Fruit fly (Drosophila melanogaster) whole organism, embryonic: ENCODE data around the gene CG16985.

ENCODE experiments used
- CG10274 ChIP-seq: fragments of 200-800 bp; sonication (Bioruptor generic); optimal IDR thresholded peaks from 3 replicates; lab custom pipeline; 2017; ENCODE audit warnings: missing biosample characterization, mild to moderate bottlenecking, missing genetic modification characterization
- CG10979 ChIP-seq: fragments of 200-800 bp; sonication (Bioruptor generic); optimal IDR thresholded peaks from 2 replicates; lab custom pipeline; 2018; ENCODE audit warnings: missing biosample characterization, mild to moderate bottlenecking, missing genetic modification characterization, moderate library complexity
- CG13894 ChIP-seq: fragments of 200-800 bp; sonication (Bioruptor generic); optimal IDR thresholded peaks from 3 replicates; lab custom pipeline; 2018; ENCODE audit warnings: missing biosample characterization, mild to moderate bottlenecking, missing genetic modification characterization, moderate library complexity
- CG15479 ChIP-seq: fragments of 200-800 bp; sonication (Bioruptor generic); optimal IDR thresholded peaks from 3 replicates; lab custom pipeline; 2019; ENCODE audit warnings: missing biosample characterization, mild to moderate bottlenecking, missing genetic modification characterization, moderate library complexity
- CG1602 ChIP-seq: fragments of 200-800 bp; sonication (Bioruptor generic); optimal IDR thresholded peaks from 3 replicates; lab custom pipeline; 2016; ENCODE audit warnings: missing biosample characterization, missing genetic modification characterization
- CG17361 ChIP-seq: fragments of 200-800 bp; sonication (Bioruptor generic); IDR thresholded peaks from 3 replicates; pipeline ENCODE4 v1.3.6; 2022; ENCODE audit warnings: missing biosample characterization, missing genetic modification characterization
- CG2678 ChIP-seq: fragments of 200-800 bp; sonication (Bioruptor generic); optimal IDR thresholded peaks from 3 replicates; lab custom pipeline; 2019; ENCODE audit warnings: missing biosample characterization, mild to moderate bottlenecking, missing genetic modification characterization, moderate library complexity
- CG32532 ChIP-seq: fragments of 200-800 bp; sonication (Bioruptor generic); IDR thresholded peaks from 2 replicates; pipeline ENCODE4 v1.3.6; 2022; ENCODE audit warnings: missing biosample characterization, missing genetic modification characterization
- CG34224 ChIP-seq: fragments of 200-800 bp; sonication (Bioruptor generic); IDR thresholded peaks from 3 replicates; pipeline ENCODE4 v1.3.6; 2022; ENCODE audit warnings: missing biosample characterization, missing genetic modification characterization; ENCODE audit not compliant: partially characterized antibody
- CG4424 ChIP-seq: fragments of 200-800 bp; sonication (Bioruptor generic); optimal IDR thresholded peaks from 3 replicates; lab custom pipeline; 2016; ENCODE audit warnings: missing biosample characterization, missing genetic modification characterization
- CG7372 ChIP-seq: fragments of 200-800 bp; sonication (Bioruptor generic); IDR thresholded peaks from 2 replicates; pipeline ENCODE4 v1.3.6; 2022; ENCODE audit warnings: missing biosample characterization, missing genetic modification characterization
- CG7786 ChIP-seq: fragments of 200-800 bp; sonication (Bioruptor generic); optimal IDR thresholded peaks from 2 replicates; lab custom pipeline; 2016; ENCODE audit warnings: missing biosample characterization, missing genetic modification characterization
- CG7987 ChIP-seq: fragments of 200-800 bp; sonication (Bioruptor generic); optimal IDR thresholded peaks from 2 replicates; lab custom pipeline; 2018; ENCODE audit warnings: missing biosample characterization, mild to moderate bottlenecking, missing genetic modification characterization, moderate library complexity
- CG8281 ChIP-seq: fragments of 200-800 bp; sonication (Bioruptor generic); optimal IDR thresholded peaks from 2 replicates; lab custom pipeline; 2018; ENCODE audit warnings: missing biosample characterization, mild to moderate bottlenecking, missing genetic modification characterization, moderate library complexity
- CG8765 ChIP-seq: fragments of 200-800 bp; sonication (Bioruptor generic); IDR thresholded peaks from 2 replicates; pipeline ENCODE4 v1.3.6; 2022; ENCODE audit warnings: missing biosample characterization, missing genetic modification characterization
- CTCF ChIP-seq: fragments of 200-800 bp; sonication (Bioruptor generic); optimal IDR thresholded peaks from 2 replicates; lab custom pipeline; 2017; ENCODE audit warnings: missing biosample characterization, mild to moderate bottlenecking, missing genetic modification characterization, moderate library complexity
- Chrac-16 ChIP-seq: fragments of 200-800 bp; sonication (Bioruptor generic); optimal IDR thresholded peaks from 3 replicates; lab custom pipeline; 2016; ENCODE audit warnings: missing biosample characterization, missing genetic modification characterization
- D19B ChIP-seq: fragments of 200-800 bp; sonication (Bioruptor generic); optimal IDR thresholded peaks from 2 replicates; lab custom pipeline; 2017; ENCODE audit warnings: missing biosample characterization, mild to moderate bottlenecking, missing genetic modification characterization
- Dad ChIP-seq: fragments of 200-800 bp; sonication (Bioruptor generic); optimal IDR thresholded peaks from 3 replicates; lab custom pipeline; 2016; ENCODE audit warnings: missing biosample characterization, missing genetic modification characterization
- Dip3 ChIP-seq: fragments of 200-800 bp; sonication (Bioruptor generic); optimal IDR thresholded peaks from 3 replicates; lab custom pipeline; 2016; ENCODE audit warnings: missing biosample characterization, missing genetic modification characterization
- Dref ChIP-seq: fragments of 200-800 bp; sonication (Bioruptor generic); IDR thresholded peaks from 2 replicates; pipeline ENCODE4 v1.3.6; 2022; ENCODE audit warnings: missing biosample characterization, missing genetic modification characterization
- Drgx ChIP-seq: fragments of 200-800 bp; sonication (Bioruptor generic); IDR thresholded peaks from 2 replicates; pipeline ENCODE4 v1.3.6; 2022; ENCODE audit warnings: missing biosample characterization, missing genetic modification characterization
- Ets97D ChIP-seq: fragments of 200-800 bp; sonication (Bioruptor generic); optimal IDR thresholded peaks from 3 replicates; lab custom pipeline; 2016; ENCODE audit warnings: missing biosample characterization, missing genetic modification characterization
- ab ChIP-seq: fragments of 200-800 bp; sonication (Bioruptor generic); optimal IDR thresholded peaks from 2 replicates; lab custom pipeline; 2016; ENCODE audit warnings: missing biosample characterization, missing genetic modification characterization
- ac ChIP-seq: fragments of 200-800 bp; sonication (Bioruptor generic); optimal IDR thresholded peaks from 3 replicates; lab custom pipeline; 2017; ENCODE audit warnings: missing biosample characterization, mild to moderate bottlenecking, missing genetic modification characterization
- bigmax ChIP-seq: fragments of 200-800 bp; sonication (Bioruptor generic); optimal IDR thresholded peaks from 2 replicates; lab custom pipeline; 2018; ENCODE audit warnings: missing biosample characterization, mild to moderate bottlenecking, missing genetic modification characterization
- br ChIP-seq: fragments of >200 bp; optimal IDR thresholded peaks from 2 replicates; lab custom pipeline; 2017
- cg ChIP-seq: fragments of 200-800 bp; sonication (Bioruptor generic); optimal IDR thresholded peaks from 3 replicates; lab custom pipeline; 2019; ENCODE audit warnings: missing biosample characterization, mild to moderate bottlenecking, missing genetic modification characterization, moderate library complexity
- corto ChIP-seq: fragments of 200-800 bp; sonication (Bioruptor generic); optimal IDR thresholded peaks from 2 replicates; lab custom pipeline; 2016; ENCODE audit warnings: missing biosample characterization, mild to moderate bottlenecking, missing genetic modification characterization, moderate library complexity
- cwo ChIP-seq: fragments of 200-800 bp; sonication (Bioruptor generic); optimal IDR thresholded peaks from 3 replicates; lab custom pipeline; 2017; ENCODE audit warnings: missing biosample characterization, missing genetic modification characterization, mild to moderate bottlenecking, moderate library complexity, missing genetic modification reagents
- dpn ChIP-seq, 2 experiments: fragments of 200-800 bp; sonication (Bioruptor generic); optimal IDR thresholded peaks; 3 replicates each; lab custom pipeline; 2016; ENCODE audit warnings: missing biosample characterization in 2 of 2, missing genetic modification characterization in 2 of 2
- ewg ChIP-seq: fragments of 200-800 bp; sonication (Bioruptor generic); optimal IDR thresholded peaks from 3 replicates; lab custom pipeline; 2017; ENCODE audit warnings: mild to moderate bottlenecking, missing biosample characterization, missing genetic modification reagents, missing genetic modification characterization
- exex ChIP-seq: fragments of 200-800 bp; sonication (Bioruptor generic); optimal IDR thresholded peaks from 4 replicates; lab custom pipeline; 2018; ENCODE audit warnings: missing biosample characterization, mild to moderate bottlenecking, missing genetic modification characterization, moderate library complexity
- gt ChIP-seq: fragments of 200-800 bp; sonication (Bioruptor generic); IDR thresholded peaks from 2 replicates; pipeline ENCODE4 v1.3.6; 2022; ENCODE audit warnings: missing biosample characterization, missing genetic modification characterization
- hbn ChIP-seq: fragments of 200-800 bp; sonication (Bioruptor generic); IDR thresholded peaks from 2 replicates; pipeline ENCODE4 v1.3.6; 2022; ENCODE audit warnings: missing biosample characterization, missing genetic modification characterization; ENCODE audit not compliant: partially characterized antibody
- her ChIP-seq: fragments of 200-800 bp; sonication (Bioruptor generic); optimal IDR thresholded peaks from 2 replicates; lab custom pipeline; 2016; ENCODE audit warnings: missing biosample characterization, missing genetic modification characterization
- jing ChIP-seq: fragments of 200-800 bp; sonication (Bioruptor generic); optimal IDR thresholded peaks from 2 replicates; lab custom pipeline; 2018; ENCODE audit warnings: missing biosample characterization, mild to moderate bottlenecking, missing genetic modification characterization
- klu ChIP-seq: fragments of 200-800 bp; sonication (Bioruptor generic); IDR thresholded peaks from 2 replicates; pipeline ENCODE4 v1.3.6; 2022; ENCODE audit warnings: missing biosample characterization, missing genetic modification characterization
- maf-S ChIP-seq: fragments of 200-800 bp; sonication (Bioruptor generic); optimal IDR thresholded peaks from 2 replicates; lab custom pipeline; 2016; ENCODE audit warnings: missing biosample characterization, missing genetic modification characterization
- pb ChIP-seq: fragments of 200-800 bp; sonication (Bioruptor generic); optimal IDR thresholded peaks from 3 replicates; lab custom pipeline; 2016; ENCODE audit warnings: missing biosample characterization, missing genetic modification characterization
- phol ChIP-seq: fragments of 200-800 bp; sonication (Bioruptor generic); optimal IDR thresholded peaks from 3 replicates; lab custom pipeline; 2018; ENCODE audit warnings: missing biosample characterization, mild to moderate bottlenecking, missing genetic modification characterization, moderate library complexity
- pros ChIP-seq: fragments of 200-800 bp; sonication (Bioruptor generic); optimal IDR thresholded peaks from 3 replicates; lab custom pipeline; 2019; ENCODE audit warnings: missing biosample characterization, mild to moderate bottlenecking, missing genetic modification characterization, moderate library complexity
- pum ChIP-seq: fragments of 200-800 bp; sonication (Bioruptor generic); optimal IDR thresholded peaks from 2 replicates; lab custom pipeline; 2016; ENCODE audit warnings: missing biosample characterization, missing genetic modification characterization
- ro ChIP-seq: fragments of 200-800 bp; sonication (Bioruptor generic); IDR thresholded peaks from 2 replicates; pipeline ENCODE4 v1.3.6; 2022; ENCODE audit warnings: missing biosample characterization, missing genetic modification characterization
- row ChIP-seq: fragments of 200-800 bp; sonication (Bioruptor generic); IDR thresholded peaks from 3 replicates; pipeline ENCODE4 v1.3.6; 2022; ENCODE audit warnings: missing biosample characterization, missing genetic modification characterization
- sens ChIP-seq: fragments of 200-800 bp; sonication (Bioruptor generic); peaks from one replicate; lab custom pipeline; 2016; ENCODE audit warnings: missing biosample characterization, missing genetic modification characterization
- seq ChIP-seq: fragments of 200-800 bp; sonication (Bioruptor generic); IDR thresholded peaks from 2 replicates; pipeline ENCODE4 v1.3.6; 2022; ENCODE audit warnings: missing biosample characterization, missing genetic modification characterization
- shn ChIP-seq: fragments of 200-800 bp; sonication (Bioruptor generic); optimal IDR thresholded peaks from 3 replicates; lab custom pipeline; 2016; ENCODE audit warnings: missing biosample characterization, missing genetic modification characterization
- sob ChIP-seq: fragments of 200-800 bp; sonication (Bioruptor generic); IDR thresholded peaks from 2 replicates; pipeline ENCODE4 v1.3.6; 2022; ENCODE audit warnings: missing biosample characterization, missing genetic modification characterization
- sr ChIP-seq: fragments of 200-800 bp; sonication (Bioruptor generic); IDR thresholded peaks from 3 replicates; pipeline ENCODE4 v1.3.6; 2022; ENCODE audit warnings: missing biosample characterization, missing genetic modification characterization
- ssp ChIP-seq: fragments of 200-800 bp; sonication (Bioruptor generic); IDR thresholded peaks from 2 replicates; pipeline ENCODE4 v1.3.6; 2022; ENCODE audit warnings: missing biosample characterization, missing genetic modification characterization
- tin ChIP-seq: fragments of 200-800 bp; sonication (Bioruptor generic); optimal IDR thresholded peaks from 3 replicates; lab custom pipeline; 2016; ENCODE audit warnings: missing biosample characterization, missing genetic modification characterization

Gene CG16985

DNA sequence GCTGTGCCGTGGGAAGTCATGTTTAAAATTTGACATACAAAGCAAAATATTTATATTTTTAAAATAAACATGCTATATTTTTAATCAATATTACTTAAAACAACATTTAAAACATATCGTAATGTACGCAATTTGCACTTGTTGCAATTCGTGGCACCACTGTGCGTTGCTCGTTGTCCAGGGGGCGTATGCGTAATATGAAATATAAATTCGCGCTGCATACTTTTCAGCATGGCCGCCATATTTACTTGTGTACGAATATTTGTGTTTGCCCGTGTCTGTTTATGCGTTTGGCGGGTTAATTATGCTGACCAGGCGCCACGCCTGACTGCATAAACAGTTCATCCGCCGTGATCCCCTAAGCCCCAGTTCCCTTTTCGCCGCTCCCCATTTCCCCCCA is 9.7 kb downstream of the CG16985 start:
- TF ChIP-seq sens (GFP tag; lab: Kevin White, UChicago), result peak; percentile 62
- no peak for TF ChIP-seq her (GFP tag; lab: Kevin White, UChicago)
- TF ChIP-seq ssp (GFP tag; lab: Robert Waterston, UW), result no peak
- TF ChIP-seq ab (GFP tag; lab: Kevin White, UChicago), result no peak
- TF ChIP-seq CG7372, result peak; percentile 82
- peak; percentile 51 for TF ChIP-seq CTCF (GFP tag; lab: Kevin White, UChicago)
- TF ChIP-seq CG34224 (GFP tag; lab: Robert Waterston, UW), result no peak
- TF ChIP-seq CG1602 (GFP tag; lab: Kevin White, UChicago), result no peak
- TF ChIP-seq maf-S (GFP tag; lab: Kevin White, UChicago), result no peak
- TF ChIP-seq CG13894 (tag; lab: Kevin White, UChicago), result no peak
- peak; percentile 43 for TF ChIP-seq phol (tag; lab: Kevin White, UChicago)
- no peak for TF ChIP-seq br
- TF ChIP-seq Dad, result no peak
- no peak for TF ChIP-seq sob
- no peak for TF ChIP-seq jing (GFP tag; lab: Kevin White, UChicago)

DNA sequence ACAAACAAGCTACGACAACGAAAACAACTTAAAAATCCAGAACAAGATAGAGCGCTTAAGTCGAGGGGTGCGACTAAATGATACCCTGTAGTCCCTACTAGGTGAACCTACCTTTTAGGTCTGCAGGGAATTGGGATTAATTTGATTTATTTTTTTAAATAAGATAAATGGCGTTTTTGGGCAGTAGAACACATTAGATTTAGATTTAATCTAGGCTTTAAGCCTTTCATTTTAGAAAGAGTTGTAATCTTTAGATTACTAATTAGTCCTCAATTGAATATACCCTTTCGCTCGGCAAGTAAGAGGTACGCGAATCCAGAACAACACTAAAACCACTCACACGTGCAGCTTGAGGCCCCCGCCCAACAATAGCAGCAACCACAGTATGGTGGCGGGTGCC is 15.1 kb downstream of the CG16985 start:
- no peak for TF ChIP-seq maf-S (GFP tag; lab: Kevin White, UChicago)
- no peak for TF ChIP-seq CG10979 (tag; lab: Kevin White, UChicago)
- TF ChIP-seq klu (GFP tag; lab: Robert Waterston, UW), result no peak
- no peak for TF ChIP-seq dpn (GFP tag; optimal IDR thresholded peaks at IDR 0.05; lab: Kevin White, UChicago)
- no peak for TF ChIP-seq seq
- no peak for TF ChIP-seq Chrac-16 (GFP tag; lab: Kevin White, UChicago)
- TF ChIP-seq sr (GFP tag; lab: Robert Waterston, UW), result no peak
- no peak for TF ChIP-seq hbn (GFP tag; lab: Robert Waterston, UW)
- TF ChIP-seq Drgx (GFP tag; lab: Robert Waterston, UW), result peak; percentile 27; the same call in 1 of the 2 replicates
- TF ChIP-seq CG4424 (GFP tag; lab: Kevin White, UChicago), result no peak
- peak; percentile 39; the same call in 1 of the 3 replicates for TF ChIP-seq row (GFP tag; lab: Robert Waterston, UW)
- TF ChIP-seq shn (GFP tag; lab: Kevin White, UChicago), result no peak
- peak; percentile 15 for TF ChIP-seq D19B (GFP tag; lab: Kevin White, UChicago)
- TF ChIP-seq bigmax (GFP tag; lab: Kevin White, UChicago), result no peak
- TF ChIP-seq tin, result no peak
- TF ChIP-seq gt (GFP tag; lab: Robert Waterston, UW), result no peak
- TF ChIP-seq CG32532 (GFP tag; lab: Robert Waterston, UW), result no peak
- no peak for TF ChIP-seq pum (GFP tag; lab: Kevin White, UChicago)
- TF ChIP-seq exex (tag; lab: Kevin White, UChicago), result no peak
- TF ChIP-seq CG8281 (tag; lab: Kevin White, UChicago), result no peak
- TF ChIP-seq, all 482 proteins: peak for 3

DNA sequence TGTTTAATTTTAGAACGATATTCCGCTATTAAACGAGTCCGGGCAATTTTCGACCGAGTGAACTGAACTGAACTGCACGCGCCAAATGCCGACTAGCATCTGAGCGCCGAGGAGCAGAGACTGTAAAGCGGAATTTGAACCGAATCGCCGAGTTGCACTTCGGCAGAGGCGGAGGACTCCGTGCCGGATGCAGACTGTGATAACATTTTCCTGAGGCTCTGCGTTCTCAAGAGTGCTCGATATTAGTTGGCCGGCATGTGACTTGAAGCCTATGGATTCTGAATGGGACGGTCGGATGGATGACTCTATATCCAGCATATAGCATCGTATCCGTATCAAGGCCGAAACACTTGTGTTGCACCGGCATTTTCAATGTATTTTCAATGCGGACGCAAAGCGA is 30.9 kb downstream of the CG16985 start, which contains the start of gene Pxn:
Gene Pxn (minus strand): TSS at position 101 of the 400 bp plus-strand sequence.
- no peak for TF ChIP-seq CG17361 (GFP tag; lab: Robert Waterston, UW)
- no peak for TF ChIP-seq Dip3 (GFP tag; lab: Kevin White, UChicago)
- TF ChIP-seq cwo (GFP tag; lab: Kevin White, UChicago), result no peak
- TF ChIP-seq Ets97D, result no peak
- TF ChIP-seq cg, result no peak
- TF ChIP-seq ewg (GFP tag; lab: Kevin White, UChicago), result no peak
- TF ChIP-seq CG15479, result peak; percentile 7
- no peak for TF ChIP-seq exex (tag; lab: Kevin White, UChicago)
- TF ChIP-seq corto (GFP tag; lab: Kevin White, UChicago), result no peak
- no peak for TF ChIP-seq CG2678 (tag; lab: Kevin White, UChicago)
- 0 out of 2 replicates have a peak, but pooled peaks have one; percentile 22 for TF ChIP-seq ro (GFP tag; lab: Robert Waterston, UW)
- no peak for TF ChIP-seq pb (GFP tag; lab: Kevin White, UChicago)
- no peak for TF ChIP-seq CG10274
- no peak for TF ChIP-seq ac
- no peak for TF ChIP-seq CG8765 (GFP tag; lab: Robert Waterston, UW)
- TF ChIP-seq CG7987 (GFP tag; lab: Kevin White, UChicago), result no peak
- TF ChIP-seq pros (GFP tag; lab: Kevin White, UChicago), result no peak
- no peak for TF ChIP-seq CG7786 (GFP tag; lab: Kevin White, UChicago)
- TF ChIP-seq Dref (GFP tag; lab: Robert Waterston, UW), result no peak
